Fruit fly (Drosophila melanogaster) whole organism, embryonic: ENCODE results near the gene CG44158.

Experiments
- Asciz ChIP-seq: fragments of 200-800 bp; sonication (Bioruptor generic); optimal IDR thresholded peaks from 2 replicates; lab custom pipeline; 2017; ENCODE audit warnings: missing biosample characterization, mild to moderate bottlenecking, missing genetic modification characterization, missing genetic modification reagents
- Atf6 ChIP-seq: fragments of 200-800 bp; sonication (Bioruptor generic); IDR thresholded peaks from 2 replicates; pipeline ENCODE4 v1.3.6; 2022; ENCODE audit warnings: missing biosample characterization, missing genetic modification characterization
- Awh ChIP-seq: fragments of 200-800 bp; sonication (Bioruptor generic); IDR thresholded peaks from 2 replicates; pipeline ENCODE4, ENCODE4 v1.3.6; 2022; ENCODE audit warnings: missing biosample characterization, missing genetic modification characterization
- B-H1 ChIP-seq: fragments of 200-800 bp; sonication (Bioruptor generic); IDR thresholded peaks from 3 replicates; pipeline ENCODE4 v1.3.6; 2022; ENCODE audit warnings: missing biosample characterization, missing genetic modification characterization
- Blimp-1 ChIP-seq: fragments of 200-800 bp; sonication (Bioruptor generic); optimal IDR thresholded peaks from 3 replicates; lab custom pipeline; 2018; ENCODE audit warnings: missing biosample characterization, missing genetic modification characterization, mild to moderate bottlenecking, moderate library complexity, missing genetic modification reagents
- Bteb2 ChIP-seq: fragments of 200-800 bp; sonication (Bioruptor generic); optimal IDR thresholded peaks from 2 replicates; lab custom pipeline; 2016; ENCODE audit warnings: missing biosample characterization, missing genetic modification characterization
- CG11560 ChIP-seq: fragments of 200-800 bp; sonication (Bioruptor generic); IDR thresholded peaks from 3 replicates; pipeline ENCODE4 v1.3.6; 2022; ENCODE audit warnings: missing biosample characterization, missing genetic modification characterization
- CG12219 ChIP-seq: fragments of 200-800 bp; sonication (Bioruptor generic); optimal IDR thresholded peaks from 3 replicates; lab custom pipeline; 2018; ENCODE audit warnings: missing biosample characterization, mild to moderate bottlenecking, missing genetic modification characterization
- CG12769 ChIP-seq: fragments of 200-800 bp; sonication (Bioruptor generic); optimal IDR thresholded peaks from 2 replicates; lab custom pipeline; 2019; ENCODE audit warnings: missing biosample characterization, mild to moderate bottlenecking, missing genetic modification characterization, moderate library complexity
- CG1529 ChIP-seq: fragments of 200-800 bp; sonication (Bioruptor generic); optimal IDR thresholded peaks from 3 replicates; lab custom pipeline; 2018; ENCODE audit warnings: missing biosample characterization, missing genetic modification characterization
- CG15514 ChIP-seq: fragments of 200-800 bp; sonication (Bioruptor generic); optimal IDR thresholded peaks from 3 replicates; lab custom pipeline; 2017; ENCODE audit warnings: missing biosample characterization, missing genetic modification characterization, mild to moderate bottlenecking, moderate library complexity, missing genetic modification reagents
- CG16863 ChIP-seq: fragments of 200-800 bp; sonication (Bioruptor generic); optimal IDR thresholded peaks from 3 replicates; lab custom pipeline; 2016; ENCODE audit warnings: missing biosample characterization, missing genetic modification characterization
- CG17361 ChIP-seq: fragments of 200-800 bp; sonication (Bioruptor generic); IDR thresholded peaks from 3 replicates; pipeline ENCODE4 v1.3.6; 2022; ENCODE audit warnings: missing biosample characterization, missing genetic modification characterization
- CG3065 ChIP-seq: fragments of 200-800 bp; sonication (Bioruptor generic); optimal IDR thresholded peaks from 2 replicates; lab custom pipeline; 2016; ENCODE audit warnings: missing biosample characterization, missing genetic modification characterization
- CG31441 ChIP-seq: fragments of 200-800 bp; sonication (Bioruptor generic); IDR thresholded peaks from 2 replicates; pipeline ENCODE4 v1.3.6; 2022; ENCODE audit warnings: missing biosample characterization, missing genetic modification characterization
- CG3163 ChIP-seq: fragments of 200-800 bp; sonication (Bioruptor generic); optimal IDR thresholded peaks from 3 replicates; lab custom pipeline; 2016; ENCODE audit warnings: missing biosample characterization, missing genetic modification characterization
- CG32772 ChIP-seq: fragments of 200-800 bp; sonication (Bioruptor generic); IDR thresholded peaks from 2 replicates; pipeline ENCODE4 v1.3.6; 2022; ENCODE audit warnings: missing biosample characterization, missing genetic modification characterization
- CG33213 ChIP-seq: fragments of 200-800 bp; sonication (Bioruptor generic); optimal IDR thresholded peaks from 3 replicates; lab custom pipeline; 2016; ENCODE audit warnings: missing biosample characterization, missing genetic modification characterization
- CG3847 ChIP-seq: fragments of 200-800 bp; sonication (Bioruptor generic); IDR thresholded peaks from 2 replicates; pipeline ENCODE4 v1.3.6; 2022; ENCODE audit warnings: missing biosample characterization, missing genetic modification characterization
- CG4328 ChIP-seq: fragments of 200-800 bp; sonication (Bioruptor generic); optimal IDR thresholded peaks from 3 replicates; lab custom pipeline; 2017; ENCODE audit warnings: missing biosample characterization, missing genetic modification reagents, missing genetic modification characterization
- CG5245 ChIP-seq: fragments of 200-800 bp; sonication (Bioruptor generic); optimal IDR thresholded peaks from 3 replicates; lab custom pipeline; 2016; ENCODE audit warnings: missing biosample characterization, missing genetic modification characterization
- CG7928 ChIP-seq: fragments of 200-800 bp; sonication (Bioruptor generic); optimal IDR thresholded peaks from 2 replicates; lab custom pipeline; 2017; ENCODE audit warnings: missing biosample characterization, mild to moderate bottlenecking, missing genetic modification characterization
- CG7963 ChIP-seq: fragments of 200-800 bp; sonication (Bioruptor generic); IDR thresholded peaks from 3 replicates; pipeline ENCODE4 v1.3.6; 2022; ENCODE audit warnings: missing biosample characterization, missing genetic modification characterization; ENCODE audit not compliant: partially characterized antibody
- Chrac-16 ChIP-seq: fragments of 200-800 bp; sonication (Bioruptor generic); optimal IDR thresholded peaks from 3 replicates; lab custom pipeline; 2016; ENCODE audit warnings: missing biosample characterization, missing genetic modification characterization
- CkIIα-i1 ChIP-seq: fragments of 200-800 bp; sonication (Bioruptor generic); IDR thresholded peaks from 2 replicates; pipeline ENCODE4 v1.3.6; 2022; ENCODE audit warnings: missing biosample characterization, missing genetic modification characterization
- CrebB ChIP-seq: fragments of 200-800 bp; sonication (Bioruptor generic); optimal IDR thresholded peaks from 3 replicates; lab custom pipeline; 2018; ENCODE audit warnings: missing biosample characterization, mild to moderate bottlenecking, missing genetic modification characterization
- Doc2 ChIP-seq: fragments of 200-800 bp; sonication (Bioruptor generic); IDR thresholded peaks from 2 replicates; pipeline ENCODE4 v1.3.6; 2022; ENCODE audit warnings: missing biosample characterization, missing genetic modification characterization
- Fer2 ChIP-seq: fragments of 200-800 bp; sonication (Bioruptor generic); optimal IDR thresholded peaks from 2 replicates; lab custom pipeline; 2018; ENCODE audit warnings: missing biosample characterization, mild to moderate bottlenecking, missing genetic modification characterization, moderate library complexity
- HLH4C ChIP-seq: fragments of 200-800 bp; sonication (Bioruptor generic); IDR thresholded peaks from 3 replicates; pipeline ENCODE4 v1.3.6; 2022; ENCODE audit warnings: missing biosample characterization, missing genetic modification characterization; ENCODE audit not compliant: partially characterized antibody
- MESR4 ChIP-seq: fragments of 200-800 bp; sonication (Bioruptor generic); optimal IDR thresholded peaks from 2 replicates; lab custom pipeline; 2018; ENCODE audit warnings: missing biosample characterization, mild to moderate bottlenecking, missing genetic modification characterization, moderate library complexity
- Myb ChIP-seq: fragments of 200-800 bp; sonication (Bioruptor generic); optimal IDR thresholded peaks from 2 replicates; lab custom pipeline; 2016; ENCODE audit warnings: missing biosample characterization, missing genetic modification characterization
- Neu2 ChIP-seq: fragments of 200-800 bp; sonication (Bioruptor generic); optimal IDR thresholded peaks from 3 replicates; lab custom pipeline; 2016; ENCODE audit warnings: missing biosample characterization, missing genetic modification characterization, borderline replicate concordance
- Nf-YA ChIP-seq: fragments of 200-800 bp; sonication (Bioruptor generic); IDR thresholded peaks from 2 replicates; pipeline ENCODE4 v1.3.6; 2022; ENCODE audit warnings: missing biosample characterization, missing genetic modification characterization
- Nf-YB ChIP-seq: fragments of 200-800 bp; sonication (Bioruptor generic); optimal IDR thresholded peaks from 3 replicates; lab custom pipeline; 2019; ENCODE audit warnings: missing biosample characterization, mild to moderate bottlenecking, missing genetic modification characterization, moderate library complexity
- Oli ChIP-seq: fragments of 200-800 bp; sonication (Bioruptor generic); optimal IDR thresholded peaks from 2 replicates; lab custom pipeline; 2018; ENCODE audit warnings: missing biosample characterization, mild to moderate bottlenecking, missing genetic modification characterization, moderate library complexity
- Scr ChIP-seq: fragments of 200-800 bp; sonication (Bioruptor generic); IDR thresholded peaks from 2 replicates; pipeline ENCODE4 v1.3.6; 2022; ENCODE audit warnings: missing biosample characterization, missing genetic modification characterization; ENCODE audit not compliant: partially characterized antibody
- Spps ChIP-seq: fragments of 200-800 bp; sonication (Bioruptor generic); optimal IDR thresholded peaks from 2 replicates; lab custom pipeline; 2018; ENCODE audit warnings: missing biosample characterization, mild to moderate bottlenecking, missing genetic modification characterization
- Usf ChIP-seq: fragments of 200-800 bp; sonication (Bioruptor generic); optimal IDR thresholded peaks from 2 replicates; lab custom pipeline; 2017; ENCODE audit warnings: missing genotype, missing biosample characterization, missing genetic modification characterization
- YL-1 ChIP-seq: fragments of 200-800 bp; sonication (Bioruptor generic); optimal IDR thresholded peaks from 3 replicates; lab custom pipeline; 2017; ENCODE audit warnings: missing biosample characterization, mild to moderate bottlenecking, missing genetic modification characterization
- chif ChIP-seq, 2 experiments: fragments of 200-800 bp; sonication (Bioruptor generic); optimal IDR thresholded peaks; 3 replicates each; lab custom pipeline; 2016; ENCODE audit warnings: missing biosample characterization in 2 of 2, missing genetic modification characterization in 2 of 2
- crp ChIP-seq, 2 experiments: fragments of 200-800 bp; sonication (Bioruptor generic); optimal IDR thresholded peaks; 2 replicates in 1 of 2; 3 replicates in 1 of 2; lab custom pipeline; 2017; ENCODE audit warnings: missing biosample characterization in 2 of 2, missing genetic modification characterization in 2 of 2, mild to moderate bottlenecking in 1 of 2, moderate library complexity in 1 of 2
- disco-r ChIP-seq: fragments of 200-800 bp; sonication (Bioruptor generic); optimal IDR thresholded peaks from 2 replicates; lab custom pipeline; 2016; ENCODE audit warnings: missing biosample characterization, missing genetic modification characterization
- ftz-f1 ChIP-seq: fragments of 200-800 bp; sonication (Bioruptor generic); optimal IDR thresholded peaks from 2 replicates; lab custom pipeline; 2016; ENCODE audit warnings: missing biosample characterization, missing genetic modification characterization
- gro ChIP-seq: fragments of 200-800 bp; sonication (Bioruptor generic); optimal IDR thresholded peaks from 2 replicates; lab custom pipeline; 2016; ENCODE audit warnings: missing biosample characterization, missing genetic modification characterization
- klu ChIP-seq: fragments of 200-800 bp; sonication (Bioruptor generic); IDR thresholded peaks from 2 replicates; pipeline ENCODE4 v1.3.6; 2022; ENCODE audit warnings: missing biosample characterization, missing genetic modification characterization
- onecut ChIP-seq: fragments of 200-800 bp; sonication (Bioruptor generic); IDR thresholded peaks from 2 replicates; pipeline ENCODE4 v1.3.6; 2022; ENCODE audit warnings: missing biosample characterization, missing genetic modification characterization
- pzg ChIP-seq: fragments of 200-800 bp; sonication (Bioruptor generic); optimal IDR thresholded peaks from 3 replicates; lab custom pipeline; 2018; ENCODE audit warnings: missing biosample characterization, mild to moderate bottlenecking, missing genetic modification characterization, moderate library complexity
- sens-2 ChIP-seq: fragments of 200-800 bp; sonication (Bioruptor generic); IDR thresholded peaks from 2 replicates; pipeline ENCODE4 v1.3.6; 2022; ENCODE audit warnings: missing biosample characterization, missing genetic modification characterization
- stwl ChIP-seq: fragments of 200-800 bp; sonication (Bioruptor generic); optimal IDR thresholded peaks from 3 replicates; lab custom pipeline; 2018; ENCODE audit warnings: missing biosample characterization, mild to moderate bottlenecking, missing genetic modification characterization, moderate library complexity
- twi ChIP-seq: fragments of 200-800 bp; optimal IDR thresholded peaks from 2 replicates; lab custom pipeline; 2019; ENCODE audit warnings: missing biosample characterization, mild to moderate bottlenecking, missing genetic modification characterization, moderate library complexity
- zfh2 ChIP-seq: fragments of 200-800 bp; sonication (Bioruptor generic); optimal IDR thresholded peaks from 2 replicates; lab custom pipeline; 2016; ENCODE audit warnings: missing biosample characterization, missing genetic modification characterization

The CG44158 gene

dm6 chr3R:18223434-18223833 is 14.9 kb downstream of the CG44158 start, which contains the start of the genes mTerf5 and Non3 (continued):
- TF ChIP-seq CG11560 (tag; lab: Robert Waterston, UW) (no peak), Nf-YB (peak; percentile 29), klu (GFP tag; lab: Robert Waterston, UW) (no peak), CG32772 (GFP tag; lab: Robert Waterston, UW) (0 out of 2 replicates have a peak, but pooled peaks have one; percentile 15), CG12769 (tag; lab: Kevin White, UChicago) (no peak), HLH4C (peak; percentile 86), CG16863 (GFP tag; lab: Kevin White, UChicago) (peak; percentile 44), Spps (tag; lab: Kevin White, UChicago) (peak; percentile 16), CkIIα-i1 (GFP tag; lab: Robert Waterston, UW) (no peak), CG15514 (peak; percentile 62), chif (GFP tag; optimal IDR thresholded peaks at IDR 0.05; lab: Kevin White, UChicago) (no peak), zfh2 (GFP tag; lab: Kevin White, UChicago) (peak; percentile 45), CrebB (tag; lab: Kevin White, UChicago) (no peak), ftz-f1 (GFP tag; lab: Kevin White, UChicago) (no peak), CG5245 (GFP tag; lab: Kevin White, UChicago) (no peak), CG7963 (GFP tag; lab: Robert Waterston, UW) (peak; percentile 76; the same call in 2 of the 3 replicates), pzg (GFP tag; lab: Kevin White, UChicago) (peak; percentile 51), CG12219 (GFP tag; lab: Kevin White, UChicago) (no peak), Fer2 (tag; lab: Kevin White, UChicago) (peak; percentile 15), Scr (peak; percentile 94), CG1529 (no peak), Nf-YA (GFP tag; lab: Robert Waterston, UW) (no peak), gro (GFP tag; lab: Kevin White, UChicago) (no peak), Chrac-16 (GFP tag; lab: Kevin White, UChicago) (peak; percentile 46), CG3163 (GFP tag; lab: Kevin White, UChicago) (no peak), CG31441 (GFP tag; lab: Robert Waterston, UW) (peak; percentile 64), Doc2 (GFP tag; lab: Robert Waterston, UW) (no peak), Blimp-1 (GFP tag; lab: Kevin White, UChicago) (peak; percentile 54), Atf6 (GFP tag; lab: Robert Waterston, UW) (no peak), Asciz (no peak), CG7928 (GFP tag; lab: Kevin White, UChicago) (no peak), Oli (tag; lab: Kevin White, UChicago) (peak; percentile 24), MESR4 (peak; percentile 36), CG4328 (GFP tag; lab: Kevin White, UChicago) (peak; percentile 41), Neu2 (GFP tag; lab: Kevin White, UChicago) (no peak), B-H1 (GFP tag; lab: Robert Waterston, UW) (no peak), Myb (GFP tag; lab: Kevin White, UChicago) (peak; percentile 18), twi (tag; lab: Kevin White, UChicago) (peak; percentile 40), Usf (no peak), CG33213 (GFP tag; lab: Kevin White, UChicago) (no peak), onecut (GFP tag; lab: Robert Waterston, UW) (no peak), YL-1 (GFP tag; lab: Kevin White, UChicago) (peak; percentile 50), CG3847 (GFP tag; lab: Robert Waterston, UW) (peak; percentile 54), CG3065 (GFP tag; lab: Kevin White, UChicago) (peak; percentile 21), disco-r (GFP tag; lab: Kevin White, UChicago) (no peak), sens-2 (GFP tag; lab: Robert Waterston, UW) (no peak), crp (GFP tag; optimal IDR thresholded peaks at IDR 0.05; lab: Kevin White, UChicago) (peak in 1 of 2 experiments; percentile 24), Bteb2 (GFP tag; lab: Kevin White, UChicago) (no peak), CG17361 (GFP tag; lab: Robert Waterston, UW) (peak; percentile 58; the same call in 2 of the 3 replicates), stwl (peak; percentile 67), Awh (GFP tag; lab: Robert Waterston, UW) (no peak)
